Worm (Caenorhabditis elegans) whole organism, young adult: Measurements from ENCODE around the gene Y64G10A.1.
A peak's percentile ranks its signal among the peaks of the same experiment; 100 is the strongest.

Experiments used
- B0035.1 ChIP-seq: sonication (generic microtip); optimal IDR thresholded peaks from 2 replicates; lab custom pipeline; 2016; ENCODE audit warnings: missing genetic modification characterization, mild to moderate bottlenecking, missing compliant biosample characterization, missing genotype, missing genetic modification reagents
- B0336.3 ChIP-seq: fragments of 200-800 bp; sonication (Bioruptor generic); IDR thresholded peaks from 2 replicates; pipeline ENCODE4 v1.3.6; 2022; ENCODE audit warnings: missing genetic modification characterization, missing compliant biosample characterization
- C17E4.6 ChIP-seq: fragments of 200-800 bp; sonication (Bioruptor generic); IDR thresholded peaks from 2 replicates; pipeline ENCODE4 v1.3.6; 2022; ENCODE audit warnings: missing genetic modification reagents, missing genetic modification characterization, missing compliant biosample characterization
- F57C9.4 ChIP-seq: sonication (generic microtip); optimal IDR thresholded peaks from 2 replicates; lab custom pipeline; 2017; ENCODE audit warnings: mild to moderate bottlenecking, missing genetic modification characterization, missing compliant biosample characterization
- K12H6.12 ChIP-seq: fragments of 200-800 bp; sonication (Bioruptor generic); optimal IDR thresholded peaks from 2 replicates; lab custom pipeline; 2018; ENCODE audit warnings: mild to moderate bottlenecking, missing genetic modification characterization, missing compliant biosample characterization
- T26A5.8 ChIP-seq: sonication (generic microtip); optimal IDR thresholded peaks from 2 replicates; lab custom pipeline; 2016; ENCODE audit warnings: missing genetic modification characterization, missing compliant biosample characterization
- Y53G8AR.9 ChIP-seq: fragments of 200-800 bp; sonication (Bioruptor generic); conservative IDR thresholded peaks from 2 replicates; pipeline ENCODE4 v1.3.6; 2022; ENCODE audit warnings: missing genetic modification reagents, missing genetic modification characterization, missing compliant biosample characterization
- Y56A3A.18 ChIP-seq: fragments of 200-800 bp; sonication (Bioruptor generic); IDR thresholded peaks from 2 replicates; pipeline ENCODE4 v1.3.6; 2022; ENCODE audit warnings: missing genetic modification reagents, missing genetic modification characterization, missing compliant biosample characterization
- Y67H2A.10 ChIP-seq: fragments of 200-800 bp; sonication (Bioruptor generic); conservative IDR thresholded peaks from 2 replicates; pipeline ENCODE4 v1.3.6; 2022; ENCODE audit warnings: missing genetic modification reagents, missing genetic modification characterization, missing compliant biosample characterization
- Y79H2A.3 ChIP-seq: fragments of 200-800 bp; sonication (Bioruptor generic); conservative IDR thresholded peaks from 2 replicates; pipeline ENCODE4 v1.3.6; 2022; ENCODE audit warnings: missing genetic modification reagents, missing genetic modification characterization, missing compliant biosample characterization
- Y95B8A.8 ChIP-seq: fragments of 200-800 bp; sonication (Bioruptor generic); IDR thresholded peaks from 2 replicates; pipeline ENCODE4 v1.3.6; 2022; ENCODE audit warnings: missing genetic modification reagents, missing genetic modification characterization, missing compliant biosample characterization
- ama-1 ChIP-seq, 3 experiments: fragments of 150-350 bp in 1 of 3; sonication (generic microtip) in 2 of 3; optimal IDR thresholded peaks; 2 replicates each; lab custom pipeline; 2014 to 2018; ENCODE audit warnings: missing biosample characterization in 2 of 3, missing genetic modification characterization in 2 of 3, missing genetic modification reagents in 2 of 3
- aptf-3 ChIP-seq: fragments of 200-800 bp; sonication (Bioruptor generic); IDR thresholded peaks from 2 replicates; pipeline ENCODE4 v1.3.6; 2022; ENCODE audit warnings: missing genetic modification characterization, missing compliant biosample characterization
- attf-6 ChIP-seq: fragments of 200-800 bp; sonication (Bioruptor generic); IDR thresholded peaks from 2 replicates; pipeline ENCODE4 v1.3.6; 2022; ENCODE audit warnings: missing genetic modification reagents, missing genetic modification characterization, missing compliant biosample characterization
- bed-1 ChIP-seq: fragments of 200-800 bp; sonication (Bioruptor generic); IDR thresholded peaks from 2 replicates; pipeline ENCODE4 v1.3.6; 2022; ENCODE audit warnings: missing genetic modification reagents, missing genetic modification characterization, missing compliant biosample characterization
- cebp-2 ChIP-seq: fragments of 200-800 bp; sonication (Bioruptor generic); IDR thresholded peaks from 2 replicates; pipeline ENCODE4 v1.3.6; 2022; ENCODE audit warnings: missing genetic modification characterization, missing compliant biosample characterization
- ceh-40 ChIP-seq: fragments of 200-800 bp; sonication (Bioruptor generic); IDR thresholded peaks from 2 replicates; pipeline ENCODE4 v1.3.6; 2022; ENCODE audit warnings: missing genetic modification characterization, missing compliant biosample characterization
- ceh-58 ChIP-seq: fragments of 200-800 bp; sonication (Bioruptor generic); IDR thresholded peaks from 2 replicates; pipeline ENCODE4 v1.3.6; 2022; ENCODE audit warnings: missing genetic modification characterization, missing compliant biosample characterization
- die-1 ChIP-seq: sonication (generic microtip); optimal IDR thresholded peaks from 2 replicates; lab custom pipeline; 2016; ENCODE audit warnings: missing genotype, mild to moderate bottlenecking, missing genetic modification characterization, missing compliant biosample characterization
- egrh-3 ChIP-seq: fragments of 200-800 bp; sonication (Bioruptor generic); IDR thresholded peaks from 2 replicates; pipeline ENCODE4 v1.3.6; 2022; ENCODE audit warnings: missing genetic modification reagents, missing genetic modification characterization, missing compliant biosample characterization
- ekl-4 ChIP-seq: fragments of 200-800 bp; sonication (Bioruptor generic); IDR thresholded peaks from 2 replicates; pipeline ENCODE4 v1.3.6; 2022; ENCODE audit warnings: missing genetic modification reagents, missing genetic modification characterization, missing compliant biosample characterization
- ets-4 ChIP-seq: fragments of 200-800 bp; sonication (Bioruptor generic); optimal IDR thresholded peaks from 2 replicates; lab custom pipeline; 2018; ENCODE audit warnings: mild to moderate bottlenecking, missing genetic modification characterization, missing compliant biosample characterization
- gei-17 ChIP-seq: fragments of 200-800 bp; sonication (Bioruptor generic); optimal IDR thresholded peaks from 2 replicates; lab custom pipeline; 2018; ENCODE audit warnings: mild to moderate bottlenecking, missing genetic modification characterization, missing compliant biosample characterization
- him-1 ChIP-seq: sonication (generic microtip); optimal IDR thresholded peaks from 2 replicates; lab custom pipeline; 2016; ENCODE audit warnings: missing genotype, missing genetic modification reagents, missing genetic modification characterization, missing compliant biosample characterization
- hlh-12 ChIP-seq: sonication (generic microtip); optimal IDR thresholded peaks from 2 replicates; lab custom pipeline; 2016; ENCODE audit warnings: missing genetic modification characterization, missing compliant biosample characterization
- hrde-1 ChIP-seq: sonication (generic microtip); optimal IDR thresholded peaks from 2 replicates; lab custom pipeline; 2016; ENCODE audit warnings: missing genetic modification characterization, mild to moderate bottlenecking, missing compliant biosample characterization, moderate library complexity, missing genotype, missing genetic modification reagents, borderline replicate concordance
- lin-40 ChIP-seq: sonication (generic microtip); optimal IDR thresholded peaks from 2 replicates; lab custom pipeline; 2016; ENCODE audit warnings: missing genetic modification characterization, mild to moderate bottlenecking, missing compliant biosample characterization, missing genotype, missing genetic modification reagents
- madf-10 ChIP-seq: sonication (generic microtip); optimal IDR thresholded peaks from 2 replicates; lab custom pipeline; 2016; ENCODE audit warnings: mild to moderate bottlenecking, missing genetic modification characterization, missing compliant biosample characterization
- madf-8 ChIP-seq: fragments of 200-800 bp; sonication (Bioruptor generic); conservative IDR thresholded peaks from 2 replicates; pipeline ENCODE4 v1.3.6; 2022; ENCODE audit warnings: missing genetic modification reagents, missing genetic modification characterization, missing compliant biosample characterization
- mes-4 ChIP-seq: sonication (generic microtip); optimal IDR thresholded peaks from 2 replicates; lab custom pipeline; 2016; ENCODE audit warnings: missing genotype, missing genetic modification characterization, missing compliant biosample characterization
- nhr-80 ChIP-seq: sonication (generic microtip); optimal IDR thresholded peaks from 2 replicates; lab custom pipeline; 2016; ENCODE audit warnings: missing genetic modification characterization, missing compliant biosample characterization
- pha-4 ChIP-seq: fragments of 150-350 bp; sonication (generic microtip); optimal IDR thresholded peaks from 2 replicates; lab custom pipeline; 2014; ENCODE audit warnings: missing biosample characterization, missing genetic modification reagents, missing genetic modification characterization
- repo-1 ChIP-seq: sonication (generic microtip); optimal IDR thresholded peaks from 2 replicates; lab custom pipeline; 2017; ENCODE audit warnings: mild to moderate bottlenecking, missing genetic modification characterization, missing compliant biosample characterization
- sdz-38 ChIP-seq: sonication (generic microtip); optimal IDR thresholded peaks from 2 replicates; lab custom pipeline; 2016; ENCODE audit warnings: missing genotype, missing genetic modification characterization, missing compliant biosample characterization
- snpc-1.3 ChIP-seq: sonication (generic microtip); optimal IDR thresholded peaks from 2 replicates; lab custom pipeline; 2017; ENCODE audit warnings: missing genetic modification characterization, mild to moderate bottlenecking, missing compliant biosample characterization, antibody characterized with exemption, moderate library complexity, missing genotype, missing genetic modification reagents; ENCODE audit not compliant: insufficient read depth
- somi-1 ChIP-seq: fragments of 200-800 bp; sonication (Bioruptor generic); optimal IDR thresholded peaks from 2 replicates; lab custom pipeline; 2018; ENCODE audit warnings: mild to moderate bottlenecking, missing genetic modification characterization, missing compliant biosample characterization
- sptf-2 ChIP-seq: fragments of 200-800 bp; sonication (Bioruptor generic); optimal IDR thresholded peaks from 2 replicates; lab custom pipeline; 2018; ENCODE audit warnings: mild to moderate bottlenecking, missing genetic modification characterization, missing compliant biosample characterization
- unc-62 ChIP-seq: fragments of 150-350 bp; optimal IDR thresholded peaks from 2 replicates; lab custom pipeline; 2014; ENCODE audit warnings: missing biosample characterization, missing genetic modification reagents, missing genetic modification characterization
- xnd-1 ChIP-seq: sonication (generic microtip); optimal IDR thresholded peaks from 2 replicates; lab custom pipeline; 2016; ENCODE audit warnings: missing genotype, missing genetic modification reagents, missing genetic modification characterization, missing compliant biosample characterization
- zfh-2 ChIP-seq: fragments of 200-800 bp; sonication (Bioruptor generic); conservative IDR thresholded peaks from 2 replicates; pipeline ENCODE4 v1.3.6; 2022; ENCODE audit warnings: missing genetic modification reagents, missing genetic modification characterization, missing compliant biosample characterization
- zim-3 ChIP-seq: sonication (generic microtip); optimal IDR thresholded peaks from 2 replicates; lab custom pipeline; 2017; ENCODE audit warnings: mild to moderate bottlenecking, missing genetic modification characterization, moderate library complexity, missing compliant biosample characterization
- ztf-25 ChIP-seq: fragments of 200-800 bp; sonication (Bioruptor generic); IDR thresholded peaks from 2 replicates; pipeline ENCODE4 v1.3.6; 2022; ENCODE audit warnings: missing genetic modification reagents, missing genetic modification characterization, missing compliant biosample characterization
- ztf-3 ChIP-seq: fragments of 200-800 bp; sonication (Bioruptor generic); optimal IDR thresholded peaks from 2 replicates; lab custom pipeline; 2018; ENCODE audit warnings: mild to moderate bottlenecking, missing genetic modification characterization, missing compliant biosample characterization
- ztf-6 ChIP-seq: fragments of 200-800 bp; sonication (Bioruptor generic); IDR thresholded peaks from 2 replicates; pipeline ENCODE4 v1.3.6; 2022; ENCODE audit warnings: missing genetic modification reagents, missing genetic modification characterization, missing compliant biosample characterization

Y64G10A.1 gene

DNA sequence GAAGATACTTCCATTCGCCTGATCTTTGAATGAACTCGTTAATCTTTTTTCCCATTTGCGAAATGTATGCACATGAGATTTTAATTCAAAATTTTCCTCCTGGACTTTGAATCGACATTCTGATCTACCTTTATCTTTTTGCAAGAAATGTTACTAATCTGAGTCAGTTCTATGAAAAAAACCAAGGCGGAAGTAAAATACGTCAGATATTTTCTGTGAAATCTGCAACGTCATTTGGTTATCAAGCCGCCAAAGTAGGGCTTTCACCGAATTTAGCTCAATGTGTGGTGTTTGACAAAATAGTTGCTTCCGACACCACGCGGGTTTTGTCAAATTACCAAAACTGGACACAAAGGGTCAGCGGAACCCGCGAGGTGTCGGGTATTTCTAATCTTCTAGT lies 36.0 kb upstream of the Y64G10A.1 start:
- TF ChIP-seq xnd-1 (tag; lab: Kevin White, UChicago) (no peak), C17E4.6 (GFP tag; lab: Robert Waterston, UW) (no peak), T26A5.8 (tag; lab: Kevin White, UChicago) (no peak), madf-8 (GFP tag; lab: Robert Waterston, UW) (no peak), Y95B8A.8 (GFP tag; lab: Robert Waterston, UW) (no peak), unc-62 (no peak), ceh-40 (no peak), ceh-58 (no peak), gei-17 (GFP tag; lab: Kevin White, UChicago) (no peak), sptf-2 (GFP tag; lab: Kevin White, UChicago) (no peak), B0336.3 (GFP tag; lab: Robert Waterston, UW) (no peak), pha-4 (tag; lab: Kevin White, UChicago) (no peak)

ce11 chrIV:14272561-14272960 lies 33.7 kb upstream of the Y64G10A.1 start:
- TF ChIP-seq xnd-1 (tag; lab: Kevin White, UChicago) = no peak
- no peak for TF ChIP-seq sdz-38 (tag; lab: Kevin White, UChicago)
- TF ChIP-seq egrh-3 (GFP tag; lab: Robert Waterston, UW) = peak; percentile 39
- peak; percentile 36 for TF ChIP-seq K12H6.12 (tag; lab: Kevin White, UChicago)
- no peak for TF ChIP-seq ama-1 (optimal IDR thresholded peaks at IDR 0.05; lab: Kevin White, UChicago)
- no peak for TF ChIP-seq ama-1 (GFP tag; optimal IDR thresholded peaks at IDR 0.05; lab: Kevin White, UChicago)

- TF ChIP-seq F57C9.4 (tag; lab: Kevin White, UChicago) (no peak), ama-1 (optimal IDR thresholded peaks at IDR 0.05; lab: Kevin White, UChicago) (no peak), ama-1 (GFP tag; optimal IDR thresholded peaks at IDR 0.05; lab: Kevin White, UChicago) (no peak), lin-40 (tag; lab: Kevin White, UChicago) (no peak), ztf-6 (GFP tag; lab: Robert Waterston, UW) (no peak), sdz-38 (tag; lab: Kevin White, UChicago) (no peak), Y79H2A.3 (no peak), Y95B8A.8 (GFP tag; lab: Robert Waterston, UW) (no peak), die-1 (tag; lab: Kevin White, UChicago) (no peak), nhr-80 (tag; lab: Kevin White, UChicago) (no peak), zfh-2 (GFP tag; lab: Robert Waterston, UW) (no peak), snpc-1.3 (tag; lab: Kevin White, UChicago) (no peak), ceh-58 (no peak), repo-1 (tag; lab: Kevin White, UChicago) (no peak), ekl-4 (GFP tag; lab: Robert Waterston, UW) (no peak), hrde-1 (tag; lab: Kevin White, UChicago) (no peak), attf-6 (no peak), madf-10 (tag; lab: Kevin White, UChicago) (no peak), Y56A3A.18 (no peak)
Observed at ce11 chrIV:14269932-14270331, 31.1 kb upstream of the Y64G10A.1 start.

ce11 chrIV:14268882-14269281 lies 30.0 kb upstream of the Y64G10A.1 start:
- TF ChIP-seq B0035.1 (tag; lab: Kevin White, UChicago) = no peak
- no peak for TF ChIP-seq ztf-25 (GFP tag; lab: Robert Waterston, UW)
- no peak for TF ChIP-seq him-1 (tag; lab: Kevin White, UChicago)
- no peak for TF ChIP-seq Y53G8AR.9 (GFP tag; lab: Robert Waterston, UW)
- no peak for TF ChIP-seq ets-4
- no peak for TF ChIP-seq bed-1
- no peak for TF ChIP-seq mes-4 (tag; lab: Kevin White, UChicago)
- no peak for TF ChIP-seq hlh-12 (tag; lab: Kevin White, UChicago)
- TF ChIP-seq ama-1 (optimal IDR thresholded peaks at IDR 0.05; lab: Kevin White, UChicago) = no peak
- TF ChIP-seq ama-1 (GFP tag; optimal IDR thresholded peaks at IDR 0.05; lab: Kevin White, UChicago) = no peak
- TF ChIP-seq cebp-2 (GFP tag; lab: Robert Waterston, UW) = no peak
- no peak for TF ChIP-seq aptf-3 (GFP tag; lab: Robert Waterston, UW)
- no peak for TF ChIP-seq somi-1
- no peak for TF ChIP-seq ztf-3
- TF ChIP-seq nhr-80 (tag; lab: Kevin White, UChicago) = no peak
- no peak for TF ChIP-seq ceh-40
- no peak for TF ChIP-seq Y67H2A.10
- TF ChIP-seq ekl-4 (GFP tag; lab: Robert Waterston, UW) = no peak
- no peak for TF ChIP-seq zim-3 (tag; lab: Kevin White, UChicago)
